Fruit fly (Drosophila melanogaster): ENCODE data around the gene CG8578.
A peak's percentile ranks its signal among the peaks of the same experiment; 100 is the strongest.

CG8578 gene

DNA sequence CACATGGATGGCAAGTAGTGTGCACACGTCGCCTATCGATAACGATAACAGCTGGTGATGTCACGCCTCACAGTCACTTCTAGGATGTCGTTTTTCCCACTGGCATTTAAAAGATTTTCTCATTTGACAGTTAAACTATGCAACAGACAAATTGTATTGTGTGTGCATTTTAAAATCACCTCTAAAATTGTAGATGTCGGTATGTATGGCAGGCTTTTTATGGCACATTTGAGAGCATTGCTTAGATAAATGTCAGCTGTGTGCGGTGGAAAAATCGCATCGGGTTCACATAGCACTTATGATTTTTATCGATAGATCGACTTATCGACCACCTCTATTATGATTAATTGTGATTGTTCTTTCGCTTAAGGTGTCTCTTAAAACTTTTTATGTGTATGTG lies at the start of gene CG8578, which contains the start of gene ArgRS (continued):
- TF ChIP-seq Ada2b (GFP tag; IDR thresholded peaks at IDR 0.05) (no peak), Max (GFP tag; optimal IDR thresholded peaks at IDR 0.05) (peak; percentile 39), abd-A (tag; optimal IDR thresholded peaks at IDR 0.05) (no peak), her (GFP tag; optimal IDR thresholded peaks at IDR 0.05) (peak; percentile 17), CG31365 (tag; optimal IDR thresholded peaks at IDR 0.05) (no peak), CG18262 (tag; optimal IDR thresholded peaks at IDR 0.05) (peak; percentile 73), croc (GFP tag; conservative IDR thresholded peaks at IDR 0.05) (peak; percentile 40; the same call in 1 of the 3 replicates), gsb-n (tag; optimal IDR thresholded peaks at IDR 0.05) (no peak), nerfin-1 (tag; optimal IDR thresholded peaks at IDR 0.05) (peak; percentile 23), wdn (GFP tag; IDR thresholded peaks at IDR 0.05) (0 out of 2 replicates have a peak, but pooled peaks have one; percentile 26), amos (GFP tag; IDR thresholded peaks at IDR 0.05; ENCODE audit: partially characterized antibody) (peak; percentile 72; the same call in 1 of the 2 replicates), Atf3 (GFP tag; optimal IDR thresholded peaks at IDR 0.05) (peak; percentile 66), hkb (optimal IDR thresholded peaks at IDR 0.05) (peak; percentile 48), hkb (GFP tag; IDR thresholded peaks at IDR 0.05) (peak; percentile 47; the same call in 1 of the 2 replicates), tin (GFP tag; optimal IDR thresholded peaks at IDR 0.05) (peak; percentile 24), onecut (GFP tag; IDR thresholded peaks at IDR 0.05) (peak; percentile 39), bsh (GFP tag; optimal IDR thresholded peaks at IDR 0.05) (peak in 1 of 2 experiments; percentile 6), CG30403 (GFP tag; optimal IDR thresholded peaks at IDR 0.05) (peak; percentile 46), CG7786 (GFP tag; optimal IDR thresholded peaks at IDR 0.05) (peak; percentile 43), Trl (optimal IDR thresholded peaks at IDR 0.05) (no peak), Trl (GFP tag; optimal IDR thresholded peaks at IDR 0.05) (peak; percentile 82), usp (GFP tag; optimal IDR thresholded peaks at IDR 0.05) (no peak), Antp (GFP tag; optimal IDR thresholded peaks at IDR 0.05) (peak; percentile 93), CG4820 (GFP tag; optimal IDR thresholded peaks at IDR 0.05) (no peak), crp (GFP tag; optimal IDR thresholded peaks at IDR 0.05) (peak in 1 of 2 experiments; percentile 71), CG14441 (GFP tag; IDR thresholded peaks at IDR 0.05) (peak; percentile 71), CG18011 (GFP tag; optimal IDR thresholded peaks at IDR 0.05) (no peak), CG13287 (GFP tag; IDR thresholded peaks at IDR 0.05; ENCODE audit: partially characterized antibody) (peak; percentile 85), Hey (tag; optimal IDR thresholded peaks at IDR 0.05) (no peak), CG4404 (GFP tag; IDR thresholded peaks at IDR 0.05) (peak; percentile 67), CkIIα-i1 (GFP tag; IDR thresholded peaks at IDR 0.05) (no peak), CG9727 (GFP tag; optimal IDR thresholded peaks at IDR 0.05) (peak; percentile 71), salm (tag; optimal IDR thresholded peaks at IDR 0.05) (no peak), az2 (GFP tag; optimal IDR thresholded peaks at IDR 0.05) (peak; percentile 19), E2f2 (GFP tag; IDR thresholded peaks at IDR 0.05) (peak; percentile 38; the same call in 1 of the 2 replicates), slbo (GFP tag; IDR thresholded peaks at IDR 0.05) (peak; percentile 72), CG3065 (GFP tag; optimal IDR thresholded peaks at IDR 0.05) (no peak), CG2120 (GFP tag; optimal IDR thresholded peaks at IDR 0.05) (peak; percentile 71), CG43689 (GFP tag; IDR thresholded peaks at IDR 0.05) (no peak), CG13424 (tag; optimal IDR thresholded peaks at IDR 0.05) (peak; percentile 50), CG10979 (tag; optimal IDR thresholded peaks at IDR 0.05) (peak; percentile 21), CG8290 (GFP tag; optimal IDR thresholded peaks at IDR 0.05) (peak; percentile 84), CG8290 (tag; optimal IDR thresholded peaks at IDR 0.05) (no peak), Mad (GFP tag; optimal IDR thresholded peaks at IDR 0.05) (no peak), Elba2 (GFP tag; optimal IDR thresholded peaks at IDR 0.05) (no peak), MBD-R2 (GFP tag; IDR thresholded peaks at IDR 0.05) (peak; percentile 75), schlank (tag; optimal IDR thresholded peaks at IDR 0.05) (peak; percentile 26), H15 (GFP tag; IDR thresholded peaks at IDR 0.05) (no peak), CG14050 (GFP tag; IDR thresholded peaks at IDR 0.05) (no peak), NK7.1 (GFP tag; optimal IDR thresholded peaks at IDR 0.05) (peak; percentile 48), ash1 (GFP tag; optimal IDR thresholded peaks at IDR 0.05) (no peak), CG11093 (GFP tag; IDR thresholded peaks at IDR 0.05) (peak; percentile 71; the same call in 2 of the 3 replicates), al (GFP tag; IDR thresholded peaks at IDR 0.05) (peak; percentile 32; the same call in 1 of the 2 replicates)

Data from whole organism, embryonic.